Fruit fly (Drosophila melanogaster) whole organism, embryonic: Measurements from ENCODE around the gene Drsl4.
A peak's percentile ranks its signal among the peaks of the same experiment; 100 is the strongest.

Experiments
- CG1233 ChIP-seq: fragments of 200-800 bp; sonication (Bioruptor generic); optimal IDR thresholded peaks from 4 replicates; lab custom pipeline; 2018; ENCODE audit warnings: missing biosample characterization, mild to moderate bottlenecking, missing genetic modification characterization
- CG12659 ChIP-seq: fragments of 200-800 bp; sonication (Bioruptor generic); optimal IDR thresholded peaks from 3 replicates; lab custom pipeline; 2017; ENCODE audit warnings: mild to moderate bottlenecking, missing biosample characterization, missing genetic modification reagents, missing genetic modification characterization
- CG12942 ChIP-seq: fragments of 200-800 bp; sonication (Bioruptor generic); optimal IDR thresholded peaks from 3 replicates; lab custom pipeline; 2016; ENCODE audit warnings: missing biosample characterization, missing genetic modification characterization
- CG1647 ChIP-seq: fragments of 200-800 bp; sonication (Bioruptor generic); optimal IDR thresholded peaks from 3 replicates; lab custom pipeline; 2016; ENCODE audit warnings: missing biosample characterization, missing genetic modification characterization
- CG18262 ChIP-seq: fragments of 200-800 bp; optimal IDR thresholded peaks from 3 replicates; lab custom pipeline; 2019; ENCODE audit warnings: missing biosample characterization, mild to moderate bottlenecking, missing genetic modification characterization, moderate library complexity
- CG2875 ChIP-seq: fragments of 200-800 bp; sonication (Bioruptor generic); optimal IDR thresholded peaks from 2 replicates; lab custom pipeline; 2017; ENCODE audit warnings: missing biosample characterization, mild to moderate bottlenecking, missing genetic modification characterization, missing genetic modification reagents
- CG31388 ChIP-seq: fragments of 200-800 bp; sonication (Bioruptor generic); optimal IDR thresholded peaks from 2 replicates; lab custom pipeline; 2016; ENCODE audit warnings: missing biosample characterization, missing genetic modification characterization
- CG32767 ChIP-seq: fragments of 200-800 bp; sonication (Bioruptor generic); IDR thresholded peaks from 2 replicates; pipeline ENCODE4 v1.3.6; 2022; ENCODE audit warnings: missing biosample characterization, missing genetic modification characterization
- CG33557 ChIP-seq: fragments of 200-800 bp; sonication (Bioruptor generic); optimal IDR thresholded peaks from 2 replicates; lab custom pipeline; 2019; ENCODE audit warnings: missing biosample characterization, mild to moderate bottlenecking, missing genetic modification characterization, moderate library complexity
- CG3838 ChIP-seq: fragments of 200-800 bp; sonication (Bioruptor generic); optimal IDR thresholded peaks from 3 replicates; lab custom pipeline; 2016; ENCODE audit warnings: missing biosample characterization, missing genetic modification characterization
- CG4617 ChIP-seq: fragments of 200-800 bp; sonication (Bioruptor generic); optimal IDR thresholded peaks from 3 replicates; lab custom pipeline; 2016; ENCODE audit warnings: missing biosample characterization, missing genetic modification characterization, borderline replicate concordance
- CG5953 ChIP-seq: fragments of 200-800 bp; sonication (Bioruptor generic); IDR thresholded peaks from 2 replicates; pipeline ENCODE4 v1.3.6; 2022; ENCODE audit warnings: missing biosample characterization, missing genetic modification characterization
- CG6683 ChIP-seq: fragments of 200-800 bp; sonication (Bioruptor generic); optimal IDR thresholded peaks from 2 replicates; lab custom pipeline; 2017; ENCODE audit warnings: missing biosample characterization, mild to moderate bottlenecking, missing genetic modification characterization, missing genetic modification reagents
- CG6813 ChIP-seq: fragments of 200-800 bp; sonication (Bioruptor generic); optimal IDR thresholded peaks from 2 replicates; lab custom pipeline; 2017; ENCODE audit warnings: missing biosample characterization, missing genetic modification characterization, mild to moderate bottlenecking, moderate library complexity, missing genetic modification reagents
- CG7556 ChIP-seq: fragments of 200-800 bp; sonication (Bioruptor generic); optimal IDR thresholded peaks from 2 replicates; lab custom pipeline; 2017; ENCODE audit warnings: missing biosample characterization, mild to moderate bottlenecking, missing genetic modification characterization
- CG9876 ChIP-seq: fragments of 200-800 bp; sonication (Bioruptor generic); optimal IDR thresholded peaks from 2 replicates; lab custom pipeline; 2016; ENCODE audit warnings: missing biosample characterization, missing genetic modification characterization
- Chrac-16 ChIP-seq: fragments of 200-800 bp; sonication (Bioruptor generic); optimal IDR thresholded peaks from 3 replicates; lab custom pipeline; 2016; ENCODE audit warnings: missing biosample characterization, missing genetic modification characterization
- Dbx ChIP-seq: fragments of 200-800 bp; sonication (Bioruptor generic); IDR thresholded peaks from 3 replicates; pipeline ENCODE4 v1.3.6; 2022; ENCODE audit warnings: missing biosample characterization, missing genetic modification characterization
- Dll ChIP-seq: fragments of 200-800 bp; sonication (Bioruptor generic); IDR thresholded peaks from 4 replicates; pipeline ENCODE4 v1.3.6; 2022; ENCODE audit warnings: missing biosample characterization, missing genetic modification characterization; ENCODE audit not compliant: partially characterized antibody
- GATAe ChIP-seq: fragments of 200-800 bp; sonication (Bioruptor generic); conservative IDR thresholded peaks from 2 replicates; pipeline ENCODE4 v1.3.6; 2022; ENCODE audit warnings: missing biosample characterization, missing genetic modification characterization
- Lhr ChIP-seq: fragments of 200-800 bp; sonication (Bioruptor generic); optimal IDR thresholded peaks from 3 replicates; lab custom pipeline; 2017; ENCODE audit warnings: mild to moderate bottlenecking, missing biosample characterization, missing genetic modification reagents, missing genetic modification characterization
- Lim3 ChIP-seq: fragments of 200-800 bp; sonication (Bioruptor generic); IDR thresholded peaks from 2 replicates; pipeline ENCODE4 v1.3.6; 2022; ENCODE audit warnings: missing biosample characterization, missing genetic modification characterization
- Mrtf ChIP-seq: fragments of 200-800 bp; sonication (Bioruptor generic); IDR thresholded peaks from 3 replicates; pipeline ENCODE4 v1.3.6; 2022; ENCODE audit warnings: missing biosample characterization, missing genetic modification characterization
- Nf-YB ChIP-seq: fragments of 200-800 bp; sonication (Bioruptor generic); optimal IDR thresholded peaks from 3 replicates; lab custom pipeline; 2019; ENCODE audit warnings: missing biosample characterization, mild to moderate bottlenecking, missing genetic modification characterization, moderate library complexity
- Opbp ChIP-seq: fragments of 200-800 bp; sonication (Bioruptor generic); IDR thresholded peaks from 3 replicates; pipeline ENCODE4 v1.3.6; 2022; ENCODE audit warnings: missing biosample characterization, missing genetic modification characterization; ENCODE audit not compliant: partially characterized antibody
- Sin3A ChIP-seq: fragments of >200 bp; optimal IDR thresholded peaks from 2 replicates; lab custom pipeline; 2018
- bab2 ChIP-seq: fragments of 200-800 bp; sonication (Bioruptor generic); optimal IDR thresholded peaks from 2 replicates; lab custom pipeline; 2016; ENCODE audit warnings: missing biosample characterization, missing genetic modification characterization
- bbx ChIP-seq: fragments of 200-800 bp; sonication (Bioruptor generic); IDR thresholded peaks from 2 replicates; pipeline ENCODE4 v1.3.6; 2022; ENCODE audit warnings: missing biosample characterization, missing genetic modification characterization; ENCODE audit not compliant: partially characterized antibody
- bigmax ChIP-seq: fragments of 200-800 bp; sonication (Bioruptor generic); optimal IDR thresholded peaks from 2 replicates; lab custom pipeline; 2018; ENCODE audit warnings: missing biosample characterization, mild to moderate bottlenecking, missing genetic modification characterization
- bowl ChIP-seq: fragments of 200-800 bp; sonication (Bioruptor generic); IDR thresholded peaks from 2 replicates; pipeline ENCODE4 v1.3.6; 2022; ENCODE audit warnings: missing biosample characterization, missing genetic modification characterization
- crol ChIP-seq: fragments of 200-800 bp; sonication (Bioruptor generic); IDR thresholded peaks from 2 replicates; pipeline ENCODE4 v1.3.6; 2022; ENCODE audit warnings: missing biosample characterization, missing genetic modification characterization
- crp ChIP-seq, 2 experiments: fragments of 200-800 bp; sonication (Bioruptor generic); optimal IDR thresholded peaks; 2 replicates in 1 of 2; 3 replicates in 1 of 2; lab custom pipeline; 2017; ENCODE audit warnings: missing biosample characterization in 2 of 2, missing genetic modification characterization in 2 of 2, mild to moderate bottlenecking in 1 of 2, moderate library complexity in 1 of 2
- cwo ChIP-seq: fragments of 200-800 bp; sonication (Bioruptor generic); optimal IDR thresholded peaks from 3 replicates; lab custom pipeline; 2017; ENCODE audit warnings: missing biosample characterization, missing genetic modification characterization, mild to moderate bottlenecking, moderate library complexity, missing genetic modification reagents
- dysf ChIP-seq: fragments of 200-800 bp; sonication (Bioruptor generic); IDR thresholded peaks from 3 replicates; pipeline ENCODE4 v1.3.6; 2022; ENCODE audit warnings: missing biosample characterization, missing genetic modification characterization
- gfzf ChIP-seq: fragments of 200-800 bp; sonication (Bioruptor generic); optimal IDR thresholded peaks from 2 replicates; lab custom pipeline; 2016; ENCODE audit warnings: missing biosample characterization, mild to moderate bottlenecking, missing genetic modification characterization, moderate library complexity
- ham ChIP-seq: fragments of 200-800 bp; sonication (Bioruptor generic); IDR thresholded peaks from 2 replicates; pipeline ENCODE4 v1.3.6; 2022; ENCODE audit warnings: missing biosample characterization, missing genetic modification characterization
- lmd ChIP-seq: fragments of 200-800 bp; sonication (Bioruptor generic); IDR thresholded peaks from 2 replicates; pipeline ENCODE4 v1.3.6; 2022; ENCODE audit warnings: missing biosample characterization, missing genetic modification characterization
- lov ChIP-seq, 2 experiments: fragments of 200-800 bp in 1 of 2; fragments of >200 bp in 1 of 2; sonication (Bioruptor generic) in 1 of 2; IDR thresholded peaks in 1 of 2; optimal IDR thresholded peaks in 1 of 2; 2 replicates in 1 of 2; 3 replicates in 1 of 2; pipeline versions ENCODE4 v1.3.6 to Lab custom; 2017 to 2022; ENCODE audit warnings: missing biosample characterization in 1 of 2, missing genetic modification characterization in 1 of 2
- mam ChIP-seq: fragments of 200-800 bp; sonication (Bioruptor generic); optimal IDR thresholded peaks from 3 replicates; lab custom pipeline; 2016; ENCODE audit warnings: missing biosample characterization, missing genetic modification characterization
- nau ChIP-seq: fragments of 200-800 bp; sonication (Bioruptor generic); optimal IDR thresholded peaks from 3 replicates; lab custom pipeline; 2017; ENCODE audit warnings: missing biosample characterization, mild to moderate bottlenecking, missing genetic modification characterization, missing genetic modification reagents
- nerfin-2 ChIP-seq: fragments of 200-800 bp; sonication (Bioruptor generic); IDR thresholded peaks from 2 replicates; pipeline ENCODE4 v1.3.6; 2022; ENCODE audit warnings: missing biosample characterization, missing genetic modification characterization; ENCODE audit not compliant: partially characterized antibody
- nmo ChIP-seq: fragments of 200-800 bp; sonication (Bioruptor generic); optimal IDR thresholded peaks from 2 replicates; lab custom pipeline; 2018; ENCODE audit warnings: missing biosample characterization, mild to moderate bottlenecking, missing genetic modification characterization, moderate library complexity
- ranshi ChIP-seq: fragments of 200-800 bp; sonication (Bioruptor generic); IDR thresholded peaks from 2 replicates; pipeline ENCODE4 v1.3.6; 2022; ENCODE audit warnings: missing biosample characterization, missing genetic modification characterization
- sd ChIP-seq: fragments of 200-800 bp; sonication (Bioruptor generic); optimal IDR thresholded peaks from 3 replicates; lab custom pipeline; 2018; ENCODE audit warnings: missing biosample characterization, mild to moderate bottlenecking, missing genetic modification characterization, moderate library complexity
- shn ChIP-seq: fragments of 200-800 bp; sonication (Bioruptor generic); optimal IDR thresholded peaks from 3 replicates; lab custom pipeline; 2016; ENCODE audit warnings: missing biosample characterization, missing genetic modification characterization
- tgo ChIP-seq: fragments of 200-800 bp; sonication (Bioruptor generic); IDR thresholded peaks from 3 replicates; pipeline ENCODE4 v1.3.6; 2022; ENCODE audit warnings: missing biosample characterization, missing genetic modification characterization
- unc-4 ChIP-seq: fragments of 200-800 bp; sonication (Bioruptor generic); IDR thresholded peaks from 2 replicates; pipeline ENCODE4 v1.3.6; 2022; ENCODE audit warnings: missing biosample characterization, missing genetic modification characterization; ENCODE audit not compliant: partially characterized antibody
- z ChIP-seq: fragments of 200-800 bp; sonication (Bioruptor generic); IDR thresholded peaks from 3 replicates; pipeline ENCODE4 v1.3.6; 2022; ENCODE audit warnings: missing biosample characterization, missing genetic modification characterization
- zen ChIP-seq: fragments of 200-800 bp; sonication (Bioruptor generic); optimal IDR thresholded peaks from 3 replicates; lab custom pipeline; 2018; ENCODE audit warnings: missing biosample characterization, mild to moderate bottlenecking, missing genetic modification characterization, moderate library complexity

Drsl4 gene

DNA sequence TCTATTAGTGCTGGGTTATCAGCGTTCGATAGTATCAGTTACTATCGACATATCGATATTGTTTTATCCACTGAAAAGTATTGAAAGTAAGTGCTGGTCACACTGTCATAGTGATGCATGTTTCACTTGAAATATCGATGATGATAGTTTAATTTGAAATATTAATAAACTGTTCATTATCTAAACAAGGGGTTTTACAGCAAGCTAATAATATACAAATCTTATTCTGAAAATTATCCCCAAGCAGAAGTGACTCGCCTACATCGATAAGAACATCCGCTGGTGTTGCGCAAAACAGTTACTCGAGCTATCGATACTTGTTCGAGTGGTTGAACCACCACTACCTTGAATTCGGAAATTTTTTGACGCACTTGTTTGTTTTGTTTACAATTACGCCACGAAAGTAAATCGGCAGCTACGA lies 3.8 kb downstream of the Drsl4 start, which contains the start of the genes PIG-C, CG12016 and Dpm2 (continued):
- TF ChIP-seq nau, result no peak
- peak; percentile 81 for TF ChIP-seq shn (GFP tag; lab: Kevin White, UChicago)
- peak; percentile 88 for TF ChIP-seq nmo (GFP tag; lab: Kevin White, UChicago)
- TF ChIP-seq Opbp (GFP tag; lab: Robert Waterston, UW), result peak; percentile 96
- TF ChIP-seq Dbx (GFP tag; lab: Robert Waterston, UW), result peak; percentile 74
- TF ChIP-seq Lim3 (GFP tag; lab: Robert Waterston, UW), result no peak
- peak; percentile 86 for TF ChIP-seq CG12659 (GFP tag; lab: Kevin White, UChicago)
- peak; percentile 53 for TF ChIP-seq CG33557 (GFP tag; lab: Kevin White, UChicago)
- peak; percentile 71; the same call in 2 of the 3 replicates for TF ChIP-seq dysf (GFP tag; lab: Robert Waterston, UW)
- TF ChIP-seq bowl (GFP tag; lab: Robert Waterston, UW), result no peak
- TF ChIP-seq z (GFP tag; lab: Robert Waterston, UW), result no peak
- peak; percentile 78 for TF ChIP-seq mam (GFP tag; lab: Kevin White, UChicago)
- peak in 1 of 2 experiments; percentile 5 for TF ChIP-seq crp (GFP tag; optimal IDR thresholded peaks at IDR 0.05; lab: Kevin White, UChicago)
- no peak for TF ChIP-seq Nf-YB (GFP tag; lab: Kevin White, UChicago)
- TF ChIP-seq CG31388, result peak; percentile 25
- TF ChIP-seq CG9876 (GFP tag; lab: Kevin White, UChicago), result peak; percentile 30
- TF ChIP-seq CG18262 (tag; lab: Kevin White, UChicago), result peak; percentile 55
- TF ChIP-seq ranshi (GFP tag; lab: Robert Waterston, UW), result 0 out of 2 replicates have a peak, but pooled peaks have one; percentile 58
- peak; percentile 65; the same call in 2 of the 3 replicates for TF ChIP-seq tgo (GFP tag; lab: Robert Waterston, UW)
- TF ChIP-seq CG2875, result no peak
- TF ChIP-seq unc-4 (GFP tag; lab: Robert Waterston, UW), result peak; percentile 98
- TF ChIP-seq Mrtf (GFP tag; lab: Robert Waterston, UW), result no peak
- TF ChIP-seq CG1647, result peak; percentile 63
- TF ChIP-seq bbx (GFP tag; lab: Robert Waterston, UW), result peak; percentile 95
- peak; percentile 92 for TF ChIP-seq nerfin-2 (GFP tag; lab: Robert Waterston, UW)
- peak; percentile 68 for TF ChIP-seq gfzf (GFP tag; lab: Kevin White, UChicago)
- peak; percentile 26 for TF ChIP-seq CG1233 (GFP tag; lab: Kevin White, UChicago)
- TF ChIP-seq zen (tag; lab: Kevin White, UChicago), result peak; percentile 60
- peak; percentile 52 for TF ChIP-seq bab2 (GFP tag; lab: Kevin White, UChicago)
- TF ChIP-seq CG3838, result peak; percentile 27
- TF ChIP-seq CG4617 (GFP tag; lab: Kevin White, UChicago), result peak; percentile 85
- TF ChIP-seq lov (optimal IDR thresholded peaks at IDR 0.05; lab: Kevin White, UChicago), result no peak
- 0 out of 3 replicates have a peak, but pooled peaks have one; percentile 9 for TF ChIP-seq lov (GFP tag; IDR thresholded peaks at IDR 0.05; lab: Robert Waterston, UW)
- no peak for TF ChIP-seq CG5953 (GFP tag; lab: Robert Waterston, UW)
- peak; percentile 81 for TF ChIP-seq Chrac-16
- TF ChIP-seq Lhr (GFP tag; lab: Kevin White, UChicago), result peak; percentile 59
- peak; percentile 65; the same call in 1 of the 2 replicates for TF ChIP-seq lmd
- no peak for TF ChIP-seq bigmax (GFP tag; lab: Kevin White, UChicago)
- no peak for TF ChIP-seq crol
- TF ChIP-seq Dll (GFP tag; lab: Robert Waterston, UW), result peak; percentile 98
- TF ChIP-seq sd (tag; lab: Kevin White, UChicago), result no peak
- TF ChIP-seq ham (GFP tag; lab: Robert Waterston, UW), result no peak
- no peak for TF ChIP-seq CG32767 (GFP tag; lab: Robert Waterston, UW)
- no peak for TF ChIP-seq CG7556 (GFP tag; lab: Kevin White, UChicago)
- peak; percentile 42 for TF ChIP-seq CG12942 (GFP tag; lab: Kevin White, UChicago)
- TF ChIP-seq cwo (GFP tag; lab: Kevin White, UChicago), result no peak
- TF ChIP-seq GATAe, result no peak
- no peak for TF ChIP-seq CG6813 (GFP tag; lab: Kevin White, UChicago)
- peak; percentile 77 for TF ChIP-seq Sin3A (lab: Kevin White, UChicago)
- no peak for TF ChIP-seq CG6683 (GFP tag; lab: Kevin White, UChicago)
